Worm (Caenorhabditis elegans): Measurements from ENCODE around the gene pgph-3.

Gene pgph-3

DNA sequence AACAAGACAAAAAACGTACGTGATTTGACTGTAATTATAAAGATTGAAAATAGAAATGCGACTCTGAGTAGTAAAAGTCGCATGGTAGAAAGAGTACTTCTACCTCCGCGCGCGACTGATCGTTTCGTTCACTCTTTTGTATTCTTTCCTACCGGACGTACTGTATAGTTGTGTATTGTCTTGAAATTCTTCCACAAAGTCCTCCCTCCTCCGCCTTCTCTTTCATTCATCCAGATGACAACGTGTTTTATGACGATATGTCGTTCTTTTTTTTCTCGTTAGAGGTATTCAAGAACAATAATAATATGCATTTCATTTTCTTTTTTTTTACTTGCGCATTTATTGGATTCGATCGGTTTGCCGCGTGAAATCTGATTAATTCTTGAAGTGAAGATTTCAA, 37.2 kb downstream of the pgph-3 start, which contains the start of gene K09H11.4:
Gene K09H11.4, minus strand, starts transcription at position 101 of the 400 bp plus-strand sequence.
- TF ChIP-seq zag-1 (tag; optimal IDR thresholded peaks at IDR 0.05) (no peak), mab-9 (GFP tag; IDR thresholded peaks at IDR 0.05) (no peak)

DNA sequence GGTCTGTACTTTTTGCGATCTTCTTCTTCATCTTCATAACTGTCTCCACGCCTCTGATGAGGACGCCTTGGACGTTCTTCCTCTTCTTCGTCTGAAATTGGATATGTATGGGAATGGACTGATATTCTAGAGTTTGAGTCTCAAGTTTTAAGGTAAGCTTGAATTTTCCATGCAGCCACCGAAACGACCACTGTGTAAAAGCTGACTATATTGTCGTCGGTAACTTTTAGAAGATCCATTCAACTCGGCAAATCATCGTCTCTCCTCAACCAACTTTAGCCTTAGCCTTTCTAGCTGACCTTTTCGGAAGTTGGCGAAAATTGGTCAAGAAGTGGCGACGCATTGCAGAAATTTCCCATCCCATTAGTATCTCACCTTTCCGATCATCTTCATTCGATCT, 39.3 kb downstream of the pgph-3 start:
- TF ChIP-seq dsc-1 (tag; optimal IDR thresholded peaks at IDR 0.05) (no peak), skn-1 (tag; optimal IDR thresholded peaks at IDR 0.05) (no peak), blmp-1 (tag; optimal IDR thresholded peaks at IDR 0.05) (no peak), ztf-11 (tag; optimal IDR thresholded peaks at IDR 0.05) (no peak), nhr-84 (tag; optimal IDR thresholded peaks at IDR 0.05) (no peak), xbp-1 (tag; optimal IDR thresholded peaks at IDR 0.05) (no peak), ceh-8 (GFP tag; optimal IDR thresholded peaks at IDR 0.05) (no peak), vab-15 (tag; optimal IDR thresholded peaks at IDR 0.05) (no peak), ceh-63 (GFP tag; optimal IDR thresholded peaks at IDR 0.05) (no peak), hlh-4 (tag; optimal IDR thresholded peaks at IDR 0.05) (no peak), mep-1 (tag; optimal IDR thresholded peaks at IDR 0.05) (no peak), nhr-28 (tag; optimal IDR thresholded peaks at IDR 0.05) (no peak)

DNA sequence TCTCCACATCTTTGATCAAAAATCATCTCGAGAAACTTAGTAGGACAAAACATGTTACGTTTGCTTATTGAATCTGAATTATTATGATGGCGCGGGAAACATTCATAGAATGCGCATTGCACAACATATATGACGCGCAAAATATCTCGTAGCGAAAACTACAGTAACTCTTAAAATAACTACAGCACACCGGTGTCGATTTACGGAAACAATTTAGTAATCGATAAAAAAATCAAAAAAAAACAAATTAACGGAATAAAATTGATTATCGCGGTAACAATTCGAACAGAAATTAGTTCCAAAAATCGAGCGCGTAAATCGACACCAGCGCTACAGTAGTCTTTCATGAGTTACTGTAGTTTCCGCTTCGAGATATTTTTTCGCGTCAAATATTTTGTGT, 41.6 kb downstream of the pgph-3 start:
- TF ChIP-seq skn-1 (tag; optimal IDR thresholded peaks at IDR 0.05) (no peak), unc-130 (tag; optimal IDR thresholded peaks at IDR 0.05) (no peak), elt-3 (tag; optimal IDR thresholded peaks at IDR 0.05) (no peak), pax-3 (tag; optimal IDR thresholded peaks at IDR 0.05) (no peak), egl-27 (tag; optimal IDR thresholded peaks at IDR 0.05) (no peak), lin-35 (GFP tag; optimal IDR thresholded peaks at IDR 0.05) (no peak), lin-15B (tag; optimal IDR thresholded peaks at IDR 0.05) (no peak), nhr-71 (tag; optimal IDR thresholded peaks at IDR 0.05) (no peak), nhr-90 (tag; optimal IDR thresholded peaks at IDR 0.05; ENCODE audit: poor library complexity) (no peak), unc-62 (GFP tag; optimal IDR thresholded peaks at IDR 0.05) (no peak), vab-15 (tag; optimal IDR thresholded peaks at IDR 0.05) (no peak), sup-37 (GFP tag; optimal IDR thresholded peaks at IDR 0.05) (no peak), lin-13 (GFP tag; optimal IDR thresholded peaks at IDR 0.05) (no peak), alr-1 (tag; optimal IDR thresholded peaks at IDR 0.05; ENCODE audit: borderline replicate concordance) (no peak), tbx-2 (tag; optimal IDR thresholded peaks at IDR 0.05) (no peak), aly-2 (tag; optimal IDR thresholded peaks at IDR 0.05) (no peak), fkh-10 (GFP tag; optimal IDR thresholded peaks at IDR 0.05) (no peak), ceh-82 (tag; optimal IDR thresholded peaks at IDR 0.05) (no peak), unc-30 (tag; optimal IDR thresholded peaks at IDR 0.05) (no peak)

DNA sequence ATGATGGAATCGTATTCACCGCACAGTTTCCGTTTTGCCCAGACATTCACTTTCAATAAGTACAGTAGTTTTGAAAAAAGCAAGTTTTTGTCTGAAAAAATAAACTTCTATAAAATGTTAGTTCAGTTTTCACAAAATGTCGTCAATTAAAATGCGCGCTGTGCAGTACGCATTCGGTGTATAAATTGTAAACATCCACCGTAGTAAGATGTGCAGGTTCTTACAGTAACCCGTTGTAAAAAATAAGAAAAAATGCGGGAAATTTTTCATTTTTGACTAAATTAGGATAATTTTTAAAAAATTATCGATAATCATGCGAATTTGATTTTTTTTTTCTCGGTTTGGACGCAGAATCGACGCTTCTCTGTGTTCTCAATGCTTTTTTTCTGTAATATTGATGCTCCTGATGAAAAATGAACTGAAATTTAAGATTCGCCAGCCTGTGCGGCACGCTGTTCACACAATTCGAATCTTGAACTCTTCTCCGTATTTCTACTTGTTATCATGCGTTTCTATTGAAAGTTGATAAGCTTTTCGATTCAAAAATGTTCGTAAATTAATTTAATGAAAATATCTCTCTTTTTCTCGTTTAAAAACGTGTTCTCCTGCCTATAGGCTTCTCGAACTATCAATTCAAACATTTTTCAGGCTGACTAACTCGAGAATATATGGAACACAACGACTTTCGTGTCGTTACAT, 46.3 kb downstream of the pgph-3 start, which contains the start of gene rga-3:
Gene rga-3, plus strand, starts transcription at position 649 of the 699 bp plus-strand sequence.
- TF ChIP-seq pqm-1 (tag; optimal IDR thresholded peaks at IDR 0.05) (no peak), aha-1 (tag; optimal IDR thresholded peaks at IDR 0.05) (no peak), xbp-1 (tag; optimal IDR thresholded peaks at IDR 0.05) (no peak), fkh-8 (tag; optimal IDR thresholded peaks at IDR 0.05) (no peak), unc-130 (tag; optimal IDR thresholded peaks at IDR 0.05) (no peak), ceh-88 (GFP tag; IDR thresholded peaks at IDR 0.05) (no peak), zip-4 (GFP tag; optimal IDR thresholded peaks at IDR 0.05) (no peak), nhr-28 (tag; optimal IDR thresholded peaks at IDR 0.05) (no peak), mef-2 (tag; optimal IDR thresholded peaks at IDR 0.05) (no peak), alr-1 (tag; optimal IDR thresholded peaks at IDR 0.05; ENCODE audit: borderline replicate concordance) (no peak), fkh-4 (tag; optimal IDR thresholded peaks at IDR 0.05; ENCODE audit: borderline replicate concordance) (no peak), efl-1 (optimal IDR thresholded peaks at IDR 0.05) (no peak), efl-1 (GFP tag; optimal IDR thresholded peaks at IDR 0.05 in 1 of 2) (no peak), blmp-1 (tag; optimal IDR thresholded peaks at IDR 0.05) (no peak), ztf-11 (tag; optimal IDR thresholded peaks at IDR 0.05) (no peak), C16A3.4 (tag; optimal IDR thresholded peaks at IDR 0.05) (no peak), zag-1 (tag; optimal IDR thresholded peaks at IDR 0.05) (no peak), fos-1 (tag; optimal IDR thresholded peaks at IDR 0.05) (no peak), nhr-77 (tag; optimal IDR thresholded peaks at IDR 0.05) (no peak), isw-1 (GFP tag; IDR thresholded peaks at IDR 0.05) (no peak)

Measured in whole organism, L1 larva.